Worm (Caenorhabditis elegans) whole organism, L4/young adult: ENCODE data around the gene rnr-2.

Experiments used
- W03F9.2 ChIP-seq: fragments of 150-350 bp; optimal IDR thresholded peaks from 2 replicates; lab custom pipeline; 2014; ENCODE audit warnings: missing biosample characterization, missing genetic modification characterization
- dao-5 ChIP-seq: sonication (generic microtip); optimal IDR thresholded peaks from 2 replicates; lab custom pipeline; 2016; ENCODE audit warnings: missing genotype, missing genetic modification characterization, moderate library complexity, missing compliant biosample characterization

ce11 chrIII:4107227-4107626, 12.5 kb upstream of the rnr-2 start:
- TF ChIP-seq dao-5 (tag; lab: Kevin White, UChicago) (no peak), W03F9.2 (no peak)
